Fruit fly (Drosophila melanogaster) whole organism, embryonic: ENCODE measurements around the gene gukh.
A peak's percentile ranks its signal among the peaks of the same experiment; 100 is the strongest.

ENCODE experiments used
- Awh ChIP-seq: fragments of 200-800 bp; sonication (Bioruptor generic); IDR thresholded peaks from 2 replicates; pipeline ENCODE4, ENCODE4 v1.3.6; 2022; ENCODE audit warnings: missing biosample characterization, missing genetic modification characterization
- B-H1 ChIP-seq: fragments of 200-800 bp; sonication (Bioruptor generic); IDR thresholded peaks from 3 replicates; pipeline ENCODE4 v1.3.6; 2022; ENCODE audit warnings: missing biosample characterization, missing genetic modification characterization
- Blimp-1 ChIP-seq: fragments of 200-800 bp; sonication (Bioruptor generic); optimal IDR thresholded peaks from 3 replicates; lab custom pipeline; 2018; ENCODE audit warnings: missing biosample characterization, missing genetic modification characterization, mild to moderate bottlenecking, moderate library complexity, missing genetic modification reagents
- C15 ChIP-seq: fragments of 200-800 bp; sonication (Bioruptor generic); IDR thresholded peaks from 3 replicates; pipeline ENCODE4 v1.3.6; 2022; ENCODE audit warnings: missing biosample characterization, missing genetic modification characterization
- CG11504 ChIP-seq: fragments of 200-800 bp; sonication (Bioruptor generic); optimal IDR thresholded peaks from 3 replicates; lab custom pipeline; 2019; ENCODE audit warnings: missing biosample characterization, mild to moderate bottlenecking, missing genetic modification characterization, moderate library complexity
- CG11560 ChIP-seq: fragments of 200-800 bp; sonication (Bioruptor generic); IDR thresholded peaks from 3 replicates; pipeline ENCODE4 v1.3.6; 2022; ENCODE audit warnings: missing biosample characterization, missing genetic modification characterization
- CG1233 ChIP-seq: fragments of 200-800 bp; sonication (Bioruptor generic); optimal IDR thresholded peaks from 4 replicates; lab custom pipeline; 2018; ENCODE audit warnings: missing biosample characterization, mild to moderate bottlenecking, missing genetic modification characterization
- CG12659 ChIP-seq: fragments of 200-800 bp; sonication (Bioruptor generic); optimal IDR thresholded peaks from 3 replicates; lab custom pipeline; 2017; ENCODE audit warnings: mild to moderate bottlenecking, missing biosample characterization, missing genetic modification reagents, missing genetic modification characterization
- CG13424 ChIP-seq: fragments of 200-800 bp; sonication (Bioruptor generic); optimal IDR thresholded peaks from 2 replicates; lab custom pipeline; 2019; ENCODE audit warnings: missing biosample characterization, mild to moderate bottlenecking, missing genetic modification characterization, moderate library complexity
- CG14860 ChIP-seq: fragments of 200-800 bp; sonication (Bioruptor generic); IDR thresholded peaks from 3 replicates; pipeline ENCODE4 v1.3.6; 2022; ENCODE audit warnings: missing biosample characterization, missing genetic modification characterization; ENCODE audit not compliant: partially characterized antibody
- CG15601 ChIP-seq: fragments of 200-800 bp; sonication (Bioruptor generic); optimal IDR thresholded peaks from 3 replicates; lab custom pipeline; 2019; ENCODE audit warnings: missing biosample characterization, mild to moderate bottlenecking, missing genetic modification characterization, moderate library complexity
- CG16815 ChIP-seq: fragments of 200-800 bp; sonication (Bioruptor generic); optimal IDR thresholded peaks from 3 replicates; lab custom pipeline; 2017; ENCODE audit warnings: missing biosample characterization, mild to moderate bottlenecking, missing genetic modification characterization
- CG2120 ChIP-seq: fragments of 200-800 bp; sonication (Bioruptor generic); optimal IDR thresholded peaks from 3 replicates; lab custom pipeline; 2016; ENCODE audit warnings: missing biosample characterization, missing genetic modification characterization
- CG31365 ChIP-seq: fragments of 200-800 bp; sonication (Bioruptor generic); optimal IDR thresholded peaks from 2 replicates; lab custom pipeline; 2018; ENCODE audit warnings: missing biosample characterization, mild to moderate bottlenecking, missing genetic modification characterization
- CG3838 ChIP-seq: fragments of 200-800 bp; sonication (Bioruptor generic); optimal IDR thresholded peaks from 3 replicates; lab custom pipeline; 2016; ENCODE audit warnings: missing biosample characterization, missing genetic modification characterization
- CG6254 ChIP-seq: fragments of 200-800 bp; sonication (Bioruptor generic); optimal IDR thresholded peaks from 3 replicates; lab custom pipeline; 2017; ENCODE audit warnings: mild to moderate bottlenecking, missing biosample characterization, missing genetic modification reagents, missing genetic modification characterization
- CG6689 ChIP-seq: fragments of 200-800 bp; sonication (Bioruptor generic); IDR thresholded peaks from 2 replicates; pipeline ENCODE4 v1.3.6; 2022; ENCODE audit warnings: missing biosample characterization, missing genetic modification characterization
- CG7556 ChIP-seq: fragments of 200-800 bp; sonication (Bioruptor generic); optimal IDR thresholded peaks from 2 replicates; lab custom pipeline; 2017; ENCODE audit warnings: missing biosample characterization, mild to moderate bottlenecking, missing genetic modification characterization
- CG8290 ChIP-seq, 3 experiments: fragments of 200-800 bp; sonication (Bioruptor generic); optimal IDR thresholded peaks; 2 replicates each; lab custom pipeline; 2016 to 2019; ENCODE audit warnings: missing biosample characterization in 3 of 3, missing genetic modification characterization in 3 of 3, mild to moderate bottlenecking in 2 of 3, moderate library complexity in 1 of 3
- CG9215 ChIP-seq: fragments of 200-800 bp; sonication (Bioruptor generic); IDR thresholded peaks from 2 replicates; pipeline ENCODE4 v1.3.6; 2022; ENCODE audit warnings: missing biosample characterization, missing genetic modification characterization
- CG9727 ChIP-seq: fragments of 200-800 bp; sonication (Bioruptor generic); optimal IDR thresholded peaks from 3 replicates; lab custom pipeline; 2017; ENCODE audit warnings: missing biosample characterization, mild to moderate bottlenecking, missing genetic modification characterization
- Fer3 ChIP-seq: fragments of 200-800 bp; sonication (Bioruptor generic); optimal IDR thresholded peaks from 2 replicates; lab custom pipeline; 2018; ENCODE audit warnings: missing biosample characterization, mild to moderate bottlenecking, missing genetic modification characterization, moderate library complexity
- Hand ChIP-seq: fragments of 200-800 bp; sonication (Bioruptor generic); optimal IDR thresholded peaks from 2 replicates; lab custom pipeline; 2017; ENCODE audit warnings: mild to moderate bottlenecking, missing biosample characterization, missing genetic modification reagents, missing genetic modification characterization
- Nf-YC ChIP-seq: fragments of 200-800 bp; optimal IDR thresholded peaks from 3 replicates; lab custom pipeline; 2019; ENCODE audit warnings: missing biosample characterization, mild to moderate bottlenecking, missing genetic modification characterization, moderate library complexity
- Side ChIP-seq: fragments of 200-800 bp; sonication (Bioruptor generic); optimal IDR thresholded peaks from 2 replicates; lab custom pipeline; 2016; ENCODE audit warnings: missing biosample characterization, missing genetic modification characterization
- TFAM ChIP-seq: fragments of 200-800 bp; sonication (Bioruptor generic); optimal IDR thresholded peaks from 2 replicates; lab custom pipeline; 2017; ENCODE audit warnings: missing biosample characterization, missing genetic modification characterization, inconsistent platforms
- bowl ChIP-seq: fragments of 200-800 bp; sonication (Bioruptor generic); IDR thresholded peaks from 2 replicates; pipeline ENCODE4 v1.3.6; 2022; ENCODE audit warnings: missing biosample characterization, missing genetic modification characterization
- crp ChIP-seq, 2 experiments: fragments of 200-800 bp; sonication (Bioruptor generic); optimal IDR thresholded peaks; 2 replicates in 1 of 2; 3 replicates in 1 of 2; lab custom pipeline; 2017; ENCODE audit warnings: missing biosample characterization in 2 of 2, missing genetic modification characterization in 2 of 2, mild to moderate bottlenecking in 1 of 2, moderate library complexity in 1 of 2
- dati ChIP-seq: fragments of 200-800 bp; sonication (Bioruptor generic); IDR thresholded peaks from 2 replicates; pipeline ENCODE4 v1.3.6; 2022; ENCODE audit warnings: missing biosample characterization, missing genetic modification characterization
- dimm ChIP-seq: fragments of 200-800 bp; sonication (Bioruptor generic); IDR thresholded peaks from 2 replicates; pipeline ENCODE4 v1.3.6; 2022; ENCODE audit warnings: missing biosample characterization, missing genetic modification characterization
- dmrt11E ChIP-seq: fragments of 200-800 bp; sonication (Bioruptor generic); optimal IDR thresholded peaks from 3 replicates; lab custom pipeline; 2018; ENCODE audit warnings: missing biosample characterization, mild to moderate bottlenecking, missing genetic modification characterization, moderate library complexity
- exex ChIP-seq: fragments of 200-800 bp; sonication (Bioruptor generic); optimal IDR thresholded peaks from 4 replicates; lab custom pipeline; 2018; ENCODE audit warnings: missing biosample characterization, mild to moderate bottlenecking, missing genetic modification characterization, moderate library complexity
- gcm2 ChIP-seq: fragments of 200-800 bp; sonication (Bioruptor generic); optimal IDR thresholded peaks from 2 replicates; lab custom pipeline; 2016; ENCODE audit warnings: missing biosample characterization, missing genetic modification characterization
- her ChIP-seq: fragments of 200-800 bp; sonication (Bioruptor generic); optimal IDR thresholded peaks from 2 replicates; lab custom pipeline; 2016; ENCODE audit warnings: missing biosample characterization, missing genetic modification characterization
- ken ChIP-seq: fragments of 200-800 bp; sonication (Bioruptor generic); IDR thresholded peaks from 3 replicates; pipeline ENCODE4 v1.3.6; 2022; ENCODE audit warnings: missing biosample characterization, missing genetic modification characterization
- lbe ChIP-seq: fragments of 200-800 bp; sonication (Bioruptor generic); optimal IDR thresholded peaks from 2 replicates; lab custom pipeline; 2016; ENCODE audit warnings: missing biosample characterization, mild to moderate bottlenecking, missing genetic modification characterization
- pfk ChIP-seq: fragments of 200-800 bp; sonication (Bioruptor generic); optimal IDR thresholded peaks from 2 replicates; lab custom pipeline; 2018; ENCODE audit warnings: missing biosample characterization, mild to moderate bottlenecking, missing genetic modification characterization, moderate library complexity
- pnt ChIP-seq: fragments of 200-800 bp; sonication (Bioruptor generic); optimal IDR thresholded peaks from 3 replicates; lab custom pipeline; 2016; ENCODE audit warnings: missing biosample characterization, missing genetic modification characterization
- rib ChIP-seq: fragments of 200-800 bp; sonication (Bioruptor generic); IDR thresholded peaks from 2 replicates; pipeline ENCODE4 v1.3.6; 2022; ENCODE audit warnings: missing biosample characterization, missing genetic modification characterization
- run ChIP-seq: fragments of 200-800 bp; sonication (Bioruptor generic); optimal IDR thresholded peaks from 3 replicates; lab custom pipeline; 2018; ENCODE audit warnings: missing biosample characterization, mild to moderate bottlenecking, missing genetic modification characterization
- schlank ChIP-seq: fragments of 200-800 bp; sonication (Bioruptor generic); optimal IDR thresholded peaks from 2 replicates; lab custom pipeline; 2018; ENCODE audit warnings: missing biosample characterization, mild to moderate bottlenecking, missing genetic modification characterization
- sr ChIP-seq: fragments of 200-800 bp; sonication (Bioruptor generic); IDR thresholded peaks from 3 replicates; pipeline ENCODE4 v1.3.6; 2022; ENCODE audit warnings: missing biosample characterization, missing genetic modification characterization
- tll ChIP-seq, 2 experiments: fragments of 200-800 bp in 1 of 2; fragments of >200 bp in 1 of 2; sonication (Bioruptor generic) in 1 of 2; optimal IDR thresholded peaks; 2 replicates each; lab custom pipeline; 2017 to 2019; ENCODE audit warnings: missing biosample characterization in 2 of 2, missing genetic modification characterization in 2 of 2, mild to moderate bottlenecking in 1 of 2, moderate library complexity in 1 of 2
- trem ChIP-seq: fragments of 200-800 bp; optimal IDR thresholded peaks from 3 replicates; lab custom pipeline; 2019; ENCODE audit warnings: missing biosample characterization, mild to moderate bottlenecking, missing genetic modification characterization, moderate library complexity
- ttk ChIP-seq: fragments of 200-800 bp; sonication (Bioruptor generic); IDR thresholded peaks from 2 replicates; pipeline ENCODE4 v2.1.2; 2022; ENCODE audit warnings: missing biosample characterization, missing genetic modification characterization
- vvl ChIP-seq: fragments of 200-800 bp; sonication (Bioruptor generic); IDR thresholded peaks from 2 replicates; pipeline ENCODE4 v1.3.6; 2022; ENCODE audit warnings: missing biosample characterization, missing genetic modification characterization
- wdn ChIP-seq: fragments of 200-800 bp; sonication (Bioruptor generic); IDR thresholded peaks from 2 replicates; pipeline ENCODE4 v1.3.6; 2022; ENCODE audit warnings: missing biosample characterization, missing genetic modification characterization
- zf30C ChIP-seq: fragments of 200-800 bp; sonication (Bioruptor generic); optimal IDR thresholded peaks from 3 replicates; lab custom pipeline; 2018; ENCODE audit warnings: missing biosample characterization, mild to moderate bottlenecking, missing genetic modification characterization
- zfh2 ChIP-seq: fragments of 200-800 bp; sonication (Bioruptor generic); optimal IDR thresholded peaks from 2 replicates; lab custom pipeline; 2016; ENCODE audit warnings: missing biosample characterization, missing genetic modification characterization

gukh gene

DNA sequence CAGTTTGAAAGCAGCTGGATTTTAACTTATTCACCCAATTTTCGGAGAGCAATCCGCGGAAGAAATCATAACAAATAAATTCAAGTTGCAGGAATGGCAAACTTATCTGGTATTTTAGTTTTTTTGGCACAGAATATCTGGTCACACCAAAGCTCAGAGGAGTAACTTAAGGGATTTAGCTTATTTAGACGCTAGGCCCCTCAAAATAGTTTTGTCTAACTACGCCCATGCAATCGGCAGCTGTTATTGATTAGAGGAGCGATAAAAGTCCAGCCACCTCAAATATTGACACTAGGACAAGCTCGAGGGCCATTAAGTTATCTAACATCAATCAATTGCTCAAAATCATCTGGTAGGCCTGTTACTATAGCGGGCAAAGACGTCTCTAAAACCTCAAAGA, 44.9 kb downstream of the gukh start, which contains the start of the genes GatA and P5cr (continued):
- TF ChIP-seq crp (GFP tag; optimal IDR thresholded peaks at IDR 0.05; lab: Kevin White, UChicago) (peak in 1 of 2 experiments; percentile 78), vvl (GFP tag; lab: Robert Waterston, UW) (peak; percentile 87), wdn (GFP tag; lab: Robert Waterston, UW) (peak; percentile 78), CG16815 (GFP tag; lab: Kevin White, UChicago) (peak; percentile 61), CG31365 (tag; lab: Kevin White, UChicago) (peak; percentile 47), Fer3 (tag; lab: Kevin White, UChicago) (peak; percentile 85), CG7556 (GFP tag; lab: Kevin White, UChicago) (peak; percentile 61), Side (peak; percentile 79), sr (GFP tag; lab: Robert Waterston, UW) (peak; percentile 69), CG11560 (0 out of 3 replicates have a peak, but pooled peaks have one; percentile 43), pnt (peak; percentile 78), Awh (GFP tag; lab: Robert Waterston, UW) (peak; percentile 51; the same call in 1 of the 2 replicates), zfh2 (GFP tag; lab: Kevin White, UChicago) (peak; percentile 95), CG9215 (GFP tag; lab: Robert Waterston, UW) (peak; percentile 73), trem (no peak), gcm2 (GFP tag; lab: Kevin White, UChicago) (peak; percentile 62), CG9727 (peak; percentile 53), CG8290 (GFP tag; optimal IDR thresholded peaks at IDR 0.05; lab: Kevin White, UChicago) (no peak), CG8290 (tag; optimal IDR thresholded peaks at IDR 0.05; lab: Kevin White, UChicago) (peak in 1 of 2 experiments; percentile 98), CG1233 (peak; percentile 64), Hand (GFP tag; lab: Kevin White, UChicago) (peak; percentile 63), lbe (GFP tag; lab: Kevin White, UChicago) (peak; percentile 56), schlank (peak; percentile 88), CG6689 (GFP tag; lab: Robert Waterston, UW) (peak; percentile 65), CG3838 (GFP tag; lab: Kevin White, UChicago) (peak; percentile 29), CG2120 (GFP tag; lab: Kevin White, UChicago) (peak; percentile 97), CG6254 (GFP tag; lab: Kevin White, UChicago) (no peak), CG11504 (peak; percentile 72), ttk (GFP tag; lab: Robert Waterston, UW) (peak; percentile 31; the same call in 1 of the 2 replicates), Blimp-1 (no peak), CG13424 (tag; lab: Kevin White, UChicago) (peak; percentile 82), dimm (GFP tag; lab: Robert Waterston, UW) (0 out of 2 replicates have a peak, but pooled peaks have one; percentile 13), dati (GFP tag; lab: Robert Waterston, UW) (no peak), dmrt11E (tag; lab: Kevin White, UChicago) (no peak), ken (GFP tag; lab: Robert Waterston, UW) (peak; percentile 86), zf30C (GFP tag; lab: Kevin White, UChicago) (no peak), CG15601 (tag; lab: Kevin White, UChicago) (peak; percentile 46), her (GFP tag; lab: Kevin White, UChicago) (peak; percentile 93), exex (tag; lab: Kevin White, UChicago) (peak; percentile 75), B-H1 (peak; percentile 48; the same call in 1 of the 3 replicates), C15 (GFP tag; lab: Robert Waterston, UW) (0 out of 3 replicates have a peak, but pooled peaks have one; percentile 11), bowl (GFP tag; lab: Robert Waterston, UW) (0 out of 2 replicates have a peak, but pooled peaks have one; percentile 21), CG12659 (GFP tag; lab: Kevin White, UChicago) (peak; percentile 90), rib (GFP tag; lab: Robert Waterston, UW) (peak; percentile 80), run (tag; lab: Kevin White, UChicago) (no peak), Nf-YC (tag; lab: Kevin White, UChicago) (peak; percentile 23), pfk (no peak), TFAM (GFP tag; lab: Kevin White, UChicago) (no peak), CG14860 (GFP tag; lab: Robert Waterston, UW) (no peak), tll (GFP tag; optimal IDR thresholded peaks at IDR 0.05; lab: Kevin White, UChicago) (no peak)
